Worm (Caenorhabditis elegans) whole organism, mixed stage, embryonic: Measurements from ENCODE around the gene trk-1.
A peak's percentile ranks its signal among the peaks of the same experiment; 100 is the strongest.

ENCODE experiments used
- drap-1 ChIP-seq: fragments of 200-800 bp; sonication (Bioruptor generic); optimal IDR thresholded peaks from 3 replicates; lab custom pipeline; 2018; ENCODE audit warnings: mild to moderate bottlenecking, missing genetic modification characterization, missing compliant biosample characterization
- elt-3 ChIP-seq: fragments of 150-350 bp; optimal IDR thresholded peaks from 2 replicates; lab custom pipeline; 2014; ENCODE audit warnings: missing biosample characterization, missing genetic modification characterization
- flh-1 ChIP-seq: fragments of 200-800 bp; sonication (Bioruptor generic); optimal IDR thresholded peaks from 2 replicates; lab custom pipeline; 2018; ENCODE audit warnings: mild to moderate bottlenecking, missing genetic modification characterization, moderate library complexity, missing compliant biosample characterization
- lsy-2 ChIP-seq: fragments of 150-350 bp; optimal IDR thresholded peaks from 2 replicates; lab custom pipeline; 2014; ENCODE audit warnings: missing biosample characterization, missing genetic modification characterization
- mep-1 ChIP-seq: fragments of 150-350 bp; optimal IDR thresholded peaks from 2 replicates; lab custom pipeline; 2017; ENCODE audit warnings: missing biosample characterization, missing genetic modification reagents, missing genetic modification characterization, inconsistent platforms
- snpc-4 ChIP-seq: fragments of 150-350 bp; optimal IDR thresholded peaks from 2 replicates; lab custom pipeline; 2014; ENCODE audit warnings: missing biosample characterization, missing genetic modification characterization
- unc-39 ChIP-seq: fragments of 150-350 bp; optimal IDR thresholded peaks from 2 replicates; lab custom pipeline; 2014; ENCODE audit warnings: missing biosample characterization, missing genetic modification characterization
- zip-8 ChIP-seq: fragments of 150-350 bp; optimal IDR thresholded peaks from 2 replicates; lab custom pipeline; 2014; ENCODE audit warnings: missing biosample characterization, missing genetic modification characterization

ce11 chrX:8995527-8995946, 44.8 kb upstream of the trk-1 start:
- no peak for TF ChIP-seq lsy-2 (tag; lab: Kevin White, UChicago)
- TF ChIP-seq drap-1 (GFP tag; lab: Kevin White, UChicago), result peak; percentile 29
- TF ChIP-seq zip-8 (tag; lab: Kevin White, UChicago), result no peak
- TF ChIP-seq unc-39 (tag; lab: Kevin White, UChicago), result no peak
- TF ChIP-seq elt-3 (tag; lab: Kevin White, UChicago), result no peak
- TF ChIP-seq flh-1 (GFP tag; lab: Kevin White, UChicago), result no peak
- no peak for TF ChIP-seq mep-1 (tag; lab: Kevin White, UChicago)
- no peak for TF ChIP-seq snpc-4 (tag; lab: Kevin White, UChicago)
